Worm (Caenorhabditis elegans): ENCODE results near the gene M60.4.

DNA sequence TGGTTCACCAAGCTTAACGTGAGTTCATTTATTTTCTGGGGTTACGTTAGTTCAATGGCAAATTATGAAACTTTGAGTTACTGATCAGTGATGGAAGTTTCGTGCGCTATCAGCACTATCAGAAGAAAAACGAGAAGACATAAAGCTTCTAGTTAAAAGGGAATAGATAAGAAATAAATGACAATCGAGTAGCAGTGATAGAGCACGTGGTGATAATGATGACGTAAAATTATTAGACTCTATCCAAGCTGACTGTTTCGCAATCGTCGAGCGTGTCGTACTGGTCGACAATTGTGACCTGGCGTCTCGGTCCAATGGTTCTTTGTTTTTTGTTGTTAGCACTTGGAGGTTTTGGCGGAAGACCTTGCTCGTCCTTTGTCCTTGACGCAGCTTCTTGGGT lies 7.0 kb upstream of the M60.4 start:
- TF ChIP-seq him-1 (tag; optimal IDR thresholded peaks at IDR 0.05) (no peak), dao-5 (tag; optimal IDR thresholded peaks at IDR 0.05) (no peak), W03F9.2 (tag; optimal IDR thresholded peaks at IDR 0.05) (no peak)
